Worm (Caenorhabditis elegans): ENCODE measurements around the gene garr-1.

garr-1 gene

DNA sequence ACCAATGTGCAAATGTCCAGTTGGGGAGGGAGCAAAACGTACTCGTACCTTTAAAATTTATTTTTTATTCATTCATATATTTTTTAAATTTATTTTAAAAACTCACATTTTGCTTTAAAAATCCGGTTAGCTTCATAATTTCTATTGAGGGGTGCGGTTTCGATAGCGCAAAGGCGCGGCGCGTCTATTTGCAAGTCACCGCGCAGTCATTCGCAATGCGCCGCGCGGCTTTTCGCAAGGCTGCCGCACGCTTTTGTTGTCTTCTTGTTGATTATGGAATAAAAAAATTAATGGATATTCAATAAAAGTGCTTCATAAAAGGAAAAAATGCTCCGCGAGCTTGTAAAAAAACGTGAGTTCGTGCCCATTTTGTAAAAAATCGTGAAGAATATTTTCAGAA is 35.7 kb upstream of the garr-1 start, which contains the start of the genes ears-2 and uncp-18 (continued):
- TF ChIP-seq pqm-1 (tag; optimal IDR thresholded peaks at IDR 0.05): no peak
- TF ChIP-seq nhr-20 (tag; optimal IDR thresholded peaks at IDR 0.05): peak; percentile 92
- TF ChIP-seq hpl-2 (GFP tag; optimal IDR thresholded peaks at IDR 0.05): peak; percentile 60
- peak; percentile 78 for TF ChIP-seq fkh-10 (GFP tag; optimal IDR thresholded peaks at IDR 0.05)
- peak; percentile 89 to 95 (median 92) for TF ChIP-seq ceh-82 (tag; optimal IDR thresholded peaks at IDR 0.05)
- peak; percentile 90 for TF ChIP-seq nhr-19 (GFP tag; conservative IDR thresholded peaks at IDR 0.05)
- peak; percentile 87 for TF ChIP-seq mep-1 (tag; optimal IDR thresholded peaks at IDR 0.05)
- TF ChIP-seq irx-1 (tag; optimal IDR thresholded peaks at IDR 0.05): peak; percentile 73
- peak in 1 of 2 experiments; percentile 96 for TF ChIP-seq ztf-11 (tag; optimal IDR thresholded peaks at IDR 0.05)
- peak; percentile 74 for TF ChIP-seq elt-2 (tag; optimal IDR thresholded peaks at IDR 0.05)
- TF ChIP-seq nhr-28 (tag; optimal IDR thresholded peaks at IDR 0.05): no peak
- peak; percentile 80 for TF ChIP-seq isw-1 (GFP tag; IDR thresholded peaks at IDR 0.05)
- TF ChIP-seq ztf-4 (tag; optimal IDR thresholded peaks at IDR 0.05): peak; percentile 92
- peak; percentile 97 for TF ChIP-seq rnt-1 (tag; optimal IDR thresholded peaks at IDR 0.05)
- no peak for TF ChIP-seq ets-5 (GFP tag; IDR thresholded peaks at IDR 0.05)
- no peak for TF ChIP-seq zag-1 (tag; optimal IDR thresholded peaks at IDR 0.05)
- TF ChIP-seq sptf-1 (tag; optimal IDR thresholded peaks at IDR 0.05): no peak
- TF ChIP-seq lin-35 (GFP tag; optimal IDR thresholded peaks at IDR 0.05): peak; percentile 73 to 80
- peak; percentile 95 for TF ChIP-seq nhr-90 (tag; optimal IDR thresholded peaks at IDR 0.05; ENCODE audit: poor library complexity)
- no peak for TF ChIP-seq aly-2 (tag; optimal IDR thresholded peaks at IDR 0.05)
- peak; percentile 7 for TF ChIP-seq Y116A8C.19 (tag; optimal IDR thresholded peaks at IDR 0.05; ENCODE audit: borderline replicate concordance)
- TF ChIP-seq skn-1 (tag; optimal IDR thresholded peaks at IDR 0.05): peak; percentile 95
- TF ChIP-seq efl-1 (optimal IDR thresholded peaks at IDR 0.05): peak; percentile 80 to 81
- peak; percentile 69 to 98 for TF ChIP-seq efl-1 (GFP tag; optimal IDR thresholded peaks at IDR 0.05 in 1 of 2)
- no peak for TF ChIP-seq pag-3 (tag; optimal IDR thresholded peaks at IDR 0.05; ENCODE audit: borderline replicate concordance, insufficient read depth)
- peak; percentile 76 for TF ChIP-seq efl-3 (GFP tag; optimal IDR thresholded peaks at IDR 0.05)
- TF ChIP-seq jun-1 (tag; optimal IDR thresholded peaks at IDR 0.05): peak; percentile 67
- peak; percentile 41 for TF ChIP-seq nhr-237 (tag; optimal IDR thresholded peaks at IDR 0.05)
- TF ChIP-seq elt-3 (tag; optimal IDR thresholded peaks at IDR 0.05): peak in 2 of 6 experiments; percentile 57 to 89
- peak; percentile 56 for TF ChIP-seq fkh-4 (tag; optimal IDR thresholded peaks at IDR 0.05; ENCODE audit: borderline replicate concordance)
- TF ChIP-seq snpc-4 (tag; optimal IDR thresholded peaks at IDR 0.05): peak; percentile 83
- TF ChIP-seq unc-98 (GFP tag; IDR thresholded peaks at IDR 0.05): peak; percentile 26; the same call in 1 of the 2 replicates
- TF ChIP-seq nhr-76 (tag; optimal IDR thresholded peaks at IDR 0.05): no peak
- TF ChIP-seq blmp-1 (tag; optimal IDR thresholded peaks at IDR 0.05): peak; percentile 77
- TF ChIP-seq nhr-77 (tag; optimal IDR thresholded peaks at IDR 0.05): no peak
- no peak for TF ChIP-seq aha-1 (tag; optimal IDR thresholded peaks at IDR 0.05)
- peak; percentile 93 for TF ChIP-seq nhr-47 (tag; optimal IDR thresholded peaks at IDR 0.05)
- peak; percentile 94 for TF ChIP-seq C16A3.4 (tag; optimal IDR thresholded peaks at IDR 0.05)
- no peak for TF ChIP-seq nhr-84 (tag; optimal IDR thresholded peaks at IDR 0.05)
- peak; percentile 73 for TF ChIP-seq C04F5.9 (tag; optimal IDR thresholded peaks at IDR 0.05)
- TF ChIP-seq unc-86 (tag; optimal IDR thresholded peaks at IDR 0.05): peak; percentile 89
- peak; percentile 63 for TF ChIP-seq lin-15B (tag; optimal IDR thresholded peaks at IDR 0.05)
- peak; percentile 49 for TF ChIP-seq ceh-90 (tag; optimal IDR thresholded peaks at IDR 0.05)
- TF ChIP-seq lir-3 (tag; optimal IDR thresholded peaks at IDR 0.05; ENCODE audit: poor library complexity): peak; percentile 86
- TF ChIP-seq tlp-1 (tag; optimal IDR thresholded peaks at IDR 0.05): no peak
- TF ChIP-seq nhr-85 (tag): peak; percentile 92
- TF ChIP-seq hlh-17 (GFP tag; optimal IDR thresholded peaks at IDR 0.05; ENCODE audit: borderline replicate concordance): no peak
- peak; percentile 90 for TF ChIP-seq sox-4 (tag; optimal IDR thresholded peaks at IDR 0.05)
- TF ChIP-seq zip-4 (GFP tag; optimal IDR thresholded peaks at IDR 0.05): peak; percentile 65
- TF ChIP-seq nhr-12 (tag; optimal IDR thresholded peaks at IDR 0.05): no peak
- peak; percentile 89 for TF ChIP-seq pax-3 (tag; optimal IDR thresholded peaks at IDR 0.05)
- TF ChIP-seq grh-1 (GFP tag; IDR thresholded peaks at IDR 0.05): peak; percentile 79
- peak; percentile 65 for TF ChIP-seq ceh-88 (GFP tag; IDR thresholded peaks at IDR 0.05)
- TF ChIP-seq mef-2 (tag; optimal IDR thresholded peaks at IDR 0.05): peak; percentile 54
